Worm (Caenorhabditis elegans): ENCODE data around the gene sri-21.
"Not testable (repeated sequence)": the region's sequence is repeated elsewhere in the genome, so short reads cannot be mapped to it uniquely, and the experiment has no call there.

- TF ChIP-seq ztf-4, ceh-82, nhr-77, ztf-11, ZK546.5 (tag; optimal IDR thresholded peaks at IDR 0.05): not testable (repeated sequence)
Observed at ce11 chrV:3564335-3564734, 14.7 kb downstream of the sri-21 start, which contains the start of gene T24A6.17.
